Fruit fly (Drosophila melanogaster) whole organism, prepupa: Measurements from ENCODE around the gene CG10510.

Experiments used
- Blimp-1 ChIP-seq: fragments of 200-800 bp; sonication (Bioruptor generic); optimal IDR thresholded peaks from 3 replicates; lab custom pipeline; 2017; ENCODE audit warnings: missing biosample characterization, missing genetic modification characterization, mild to moderate bottlenecking, moderate library complexity, missing genetic modification reagents
- CG10631 ChIP-seq: fragments of 200-800 bp; sonication (Bioruptor generic); optimal IDR thresholded peaks from 2 replicates; lab custom pipeline; 2016; ENCODE audit warnings: missing biosample characterization, missing genetic modification characterization
- CG10669 ChIP-seq: fragments of 200-800 bp; sonication (Bioruptor generic); optimal IDR thresholded peaks from 3 replicates; lab custom pipeline; 2018; ENCODE audit warnings: missing biosample characterization, mild to moderate bottlenecking, missing genetic modification characterization, moderate library complexity
- CG11762 ChIP-seq: fragments of 200-800 bp; sonication (Bioruptor generic); optimal IDR thresholded peaks from 3 replicates; lab custom pipeline; 2016; ENCODE audit warnings: missing biosample characterization, missing genetic modification characterization; ENCODE audit not compliant: insufficient read depth
- CG11902 ChIP-seq: fragments of 200-800 bp; sonication (Bioruptor generic); optimal IDR thresholded peaks from 3 replicates; lab custom pipeline; 2016; ENCODE audit warnings: missing biosample characterization, missing genetic modification characterization
- CG15336 ChIP-seq: fragments of 200-800 bp; sonication (Bioruptor generic); IDR thresholded peaks from 2 replicates; pipeline ENCODE4 v1.3.6; 2022; ENCODE audit warnings: missing biosample characterization, missing genetic modification characterization
- CG3032 ChIP-seq: fragments of 200-800 bp; optimal IDR thresholded peaks from 2 replicates; lab custom pipeline; 2019; ENCODE audit warnings: missing biosample characterization, mild to moderate bottlenecking, missing genetic modification characterization, moderate library complexity
- CG31627 ChIP-seq: fragments of 200-800 bp; sonication (Bioruptor generic); optimal IDR thresholded peaks from 3 replicates; lab custom pipeline; 2016; ENCODE audit warnings: missing biosample characterization, missing genetic modification characterization
- CG32006 ChIP-seq: fragments of 200-800 bp; sonication (Bioruptor generic); optimal IDR thresholded peaks from 3 replicates; lab custom pipeline; 2017; ENCODE audit warnings: missing biosample characterization, mild to moderate bottlenecking, missing genetic modification characterization
- CG34406 ChIP-seq: fragments of 200-800 bp; sonication (Bioruptor generic); optimal IDR thresholded peaks from 3 replicates; lab custom pipeline; 2016; ENCODE audit warnings: missing biosample characterization, missing genetic modification characterization
- CG3919 ChIP-seq: fragments of 200-800 bp; sonication (Bioruptor generic); optimal IDR thresholded peaks from 3 replicates; lab custom pipeline; 2016; ENCODE audit warnings: missing biosample characterization, missing genetic modification characterization
- CG6163 ChIP-seq: fragments of 200-800 bp; sonication (Bioruptor generic); IDR thresholded peaks from 3 replicates; pipeline ENCODE4 v1.3.6; 2022; ENCODE audit warnings: missing biosample characterization, missing genetic modification characterization
- CG6792 ChIP-seq: fragments of 200-800 bp; sonication (Bioruptor generic); optimal IDR thresholded peaks from 3 replicates; lab custom pipeline; 2016; ENCODE audit warnings: missing biosample characterization, missing genetic modification characterization
- CG6854 ChIP-seq: fragments of 200-800 bp; sonication (Bioruptor generic); optimal IDR thresholded peaks from 2 replicates; lab custom pipeline; 2017; ENCODE audit warnings: missing biosample characterization, mild to moderate bottlenecking, missing genetic modification characterization
- CG7368 ChIP-seq: fragments of 200-800 bp; sonication (Bioruptor generic); optimal IDR thresholded peaks from 3 replicates; lab custom pipeline; 2016; ENCODE audit warnings: missing biosample characterization, missing genetic modification characterization
- CG8319 ChIP-seq: fragments of 200-800 bp; sonication (Bioruptor generic); optimal IDR thresholded peaks from 3 replicates; lab custom pipeline; 2016; ENCODE audit warnings: missing biosample characterization, missing genetic modification characterization
- CG8632 ChIP-seq: fragments of 200-800 bp; sonication (Bioruptor generic); optimal IDR thresholded peaks from 3 replicates; lab custom pipeline; 2016; ENCODE audit warnings: missing biosample characterization, missing genetic modification characterization
- Eip75B ChIP-seq: fragments of 200-800 bp; sonication (Bioruptor generic); optimal IDR thresholded peaks from 3 replicates; lab custom pipeline; 2016; ENCODE audit warnings: missing biosample characterization, missing genetic modification characterization
- Eip78C ChIP-seq: fragments of 200-800 bp; sonication (Bioruptor generic); peaks from one replicate; lab custom pipeline; 2016; ENCODE audit warnings: missing biosample characterization, missing genetic modification characterization
- Eip93F ChIP-seq: fragments of 200-800 bp; sonication (Bioruptor generic); optimal IDR thresholded peaks from 2 replicates; lab custom pipeline; 2016; ENCODE audit warnings: missing biosample characterization, mild to moderate bottlenecking, missing genetic modification characterization
- Ets21C ChIP-seq: fragments of 200-800 bp; sonication (Bioruptor generic); optimal IDR thresholded peaks from 3 replicates; lab custom pipeline; 2016; ENCODE audit warnings: missing biosample characterization, missing genetic modification characterization
- Gug ChIP-seq: fragments of 200-800 bp; sonication (Bioruptor generic); IDR thresholded peaks from 2 replicates; pipeline ENCODE4 v1.3.6; 2022; ENCODE audit warnings: missing biosample characterization, missing genetic modification characterization
- Hr38 ChIP-seq: sonication (Bioruptor generic); optimal IDR thresholded peaks from 2 replicates; lab custom pipeline; 2016; ENCODE audit warnings: missing biosample characterization, missing genetic modification characterization
- Hr39 ChIP-seq: fragments of 200-800 bp; sonication (Bioruptor generic); optimal IDR thresholded peaks from 2 replicates; lab custom pipeline; 2016; ENCODE audit warnings: missing biosample characterization, missing genetic modification characterization
- Hr4 ChIP-seq: fragments of 200-800 bp; sonication (Bioruptor generic); optimal IDR thresholded peaks from 3 replicates; lab custom pipeline; 2016; ENCODE audit warnings: missing biosample characterization, missing genetic modification characterization
- Met ChIP-seq: fragments of 200-800 bp; sonication (Bioruptor generic); optimal IDR thresholded peaks from 3 replicates; lab custom pipeline; 2016; ENCODE audit warnings: missing biosample characterization, missing genetic modification characterization
- OdsH ChIP-seq: fragments of 200-800 bp; sonication (Bioruptor generic); optimal IDR thresholded peaks from 3 replicates; lab custom pipeline; 2016; ENCODE audit warnings: missing biosample characterization, missing genetic modification characterization
- Sox14 ChIP-seq: fragments of 200-800 bp; sonication (Bioruptor generic); optimal IDR thresholded peaks from 3 replicates; lab custom pipeline; 2016; ENCODE audit warnings: missing biosample characterization, missing genetic modification characterization
- Sox15 ChIP-seq: fragments of 200-800 bp; sonication (Bioruptor generic); optimal IDR thresholded peaks from 3 replicates; lab custom pipeline; 2016; ENCODE audit warnings: missing biosample characterization, missing genetic modification characterization
- achi ChIP-seq: fragments of 200-800 bp; sonication (Bioruptor generic); optimal IDR thresholded peaks from 3 replicates; lab custom pipeline; 2016; ENCODE audit warnings: missing biosample characterization, missing genetic modification characterization
- acj6 ChIP-seq: fragments of 200-800 bp; sonication (Bioruptor generic); optimal IDR thresholded peaks from 3 replicates; lab custom pipeline; 2016; ENCODE audit warnings: missing biosample characterization, missing genetic modification characterization
- cyc ChIP-seq: fragments of 200-800 bp; sonication (Bioruptor generic); optimal IDR thresholded peaks from 3 replicates; lab custom pipeline; 2016; ENCODE audit warnings: missing biosample characterization, missing genetic modification characterization
- eg ChIP-seq: fragments of 200-800 bp; sonication (Bioruptor generic); IDR thresholded peaks from 3 replicates; pipeline ENCODE4 v1.3.6; 2022; ENCODE audit warnings: missing biosample characterization, missing genetic modification characterization
- esn ChIP-seq: fragments of 200-800 bp; sonication (Bioruptor generic); optimal IDR thresholded peaks from 2 replicates; lab custom pipeline; 2016; ENCODE audit warnings: missing biosample characterization, mild to moderate bottlenecking, missing genetic modification characterization, moderate library complexity
- fd59A ChIP-seq: fragments of 200-800 bp; sonication (Bioruptor generic); optimal IDR thresholded peaks from 2 replicates; lab custom pipeline; 2017; ENCODE audit warnings: missing biosample characterization, mild to moderate bottlenecking, missing genetic modification characterization, missing genetic modification reagents
- fd85E ChIP-seq: fragments of 200-800 bp; sonication (Bioruptor generic); optimal IDR thresholded peaks from 3 replicates; lab custom pipeline; 2016; ENCODE audit warnings: missing biosample characterization, missing genetic modification characterization
- fkh ChIP-seq: fragments of 200-800 bp; sonication (Bioruptor generic); optimal IDR thresholded peaks from 3 replicates; lab custom pipeline; 2017; ENCODE audit warnings: missing biosample characterization, mild to moderate bottlenecking, missing genetic modification characterization, moderate library complexity
- lz ChIP-seq: fragments of 200-800 bp; sonication (Bioruptor generic); optimal IDR thresholded peaks from 3 replicates; lab custom pipeline; 2016; ENCODE audit warnings: missing biosample characterization, missing genetic modification characterization
- salr ChIP-seq, 2 experiments: fragments of 200-800 bp; sonication (Bioruptor generic); optimal IDR thresholded peaks; 3 replicates each; lab custom pipeline; 2016 to 2018; ENCODE audit warnings: missing biosample characterization in 2 of 2, missing genetic modification characterization in 2 of 2, mild to moderate bottlenecking in 1 of 2
- spab ChIP-seq: fragments of 200-800 bp; sonication (Bioruptor generic); optimal IDR thresholded peaks from 2 replicates; lab custom pipeline; 2017; ENCODE audit warnings: missing biosample characterization, mild to moderate bottlenecking, missing genetic modification characterization, missing genetic modification reagents
- svp ChIP-seq: fragments of 200-800 bp; sonication (Bioruptor generic); peaks from one replicate; lab custom pipeline; 2016; ENCODE audit warnings: missing biosample characterization, missing genetic modification characterization
- topi ChIP-seq: fragments of 200-800 bp; sonication (Bioruptor generic); optimal IDR thresholded peaks from 3 replicates; lab custom pipeline; 2016; ENCODE audit warnings: missing biosample characterization, missing genetic modification characterization
- vri ChIP-seq: fragments of 200-800 bp; sonication (Bioruptor generic); optimal IDR thresholded peaks from 3 replicates; lab custom pipeline; 2016; ENCODE audit warnings: missing biosample characterization, mild to moderate bottlenecking, missing genetic modification characterization

The CG10510 gene

dm6 chr3L:21176935-21177581, 32.8 kb downstream of the CG10510 start (continued):
- peak in 1 of 2 experiments; percentile 70 for TF ChIP-seq salr (GFP tag; optimal IDR thresholded peaks at IDR 0.05; lab: Kevin White, UChicago)
- TF ChIP-seq lz (GFP tag; lab: Kevin White, UChicago): peak; percentile 49
- peak; percentile 47 for TF ChIP-seq CG8632 (GFP tag; lab: Kevin White, UChicago)
- TF ChIP-seq Ets21C: no peak
- TF ChIP-seq CG6163 (GFP tag; lab: Robert Waterston, UW): peak; percentile 65
- TF ChIP-seq svp (GFP tag; lab: Kevin White, UChicago): peak; percentile 79
- TF ChIP-seq CG10669: no peak
- TF ChIP-seq OdsH (GFP tag; lab: Kevin White, UChicago): peak; percentile 64
- TF ChIP-seq Met (GFP tag; lab: Kevin White, UChicago): peak; percentile 70
- no peak for TF ChIP-seq CG11762 (GFP tag; lab: Kevin White, UChicago)
- peak; percentile 57 for TF ChIP-seq topi (GFP tag; lab: Kevin White, UChicago)
- peak; percentile 64 for TF ChIP-seq CG3919 (GFP tag; lab: Kevin White, UChicago)
- TF ChIP-seq Hr4 (GFP tag; lab: Kevin White, UChicago): peak; percentile 75
- no peak for TF ChIP-seq CG11902
- peak; percentile 69 for TF ChIP-seq vri (GFP tag; lab: Kevin White, UChicago)
- no peak for TF ChIP-seq CG6854 (GFP tag; lab: Kevin White, UChicago)
- peak; percentile 49 for TF ChIP-seq cyc (GFP tag; lab: Kevin White, UChicago)
- peak; percentile 64 for TF ChIP-seq Hr39 (GFP tag; lab: Kevin White, UChicago)
- no peak for TF ChIP-seq Eip93F
- peak; percentile 85 for TF ChIP-seq eg (GFP tag; lab: Robert Waterston, UW)
- no peak for TF ChIP-seq fkh (GFP tag; lab: Kevin White, UChicago)
- TF ChIP-seq CG8319 (GFP tag; lab: Kevin White, UChicago): no peak
- TF ChIP-seq Eip78C (GFP tag; lab: Kevin White, UChicago): peak; percentile 86
- TF ChIP-seq achi (GFP tag; lab: Kevin White, UChicago): peak; percentile 51
- TF ChIP-seq Gug: peak; percentile 47
- peak; percentile 34 for TF ChIP-seq Eip75B (GFP tag; lab: Kevin White, UChicago)
- peak; percentile 60 for TF ChIP-seq CG31627
- TF ChIP-seq CG7368 (GFP tag; lab: Kevin White, UChicago): no peak
- TF ChIP-seq CG15336 (GFP tag; lab: Robert Waterston, UW): peak; percentile 76
- TF ChIP-seq Sox14 (GFP tag; lab: Kevin White, UChicago): peak; percentile 51
- peak; percentile 69 for TF ChIP-seq esn (GFP tag; lab: Kevin White, UChicago)
- TF ChIP-seq acj6 (GFP tag; lab: Kevin White, UChicago): peak; percentile 71
- TF ChIP-seq CG3032 (tag; lab: Kevin White, UChicago): peak; percentile 15
- TF ChIP-seq Blimp-1 (GFP tag; lab: Kevin White, UChicago): no peak
- TF ChIP-seq fd59A (GFP tag; lab: Kevin White, UChicago): no peak
- no peak for TF ChIP-seq fd85E (GFP tag; lab: Kevin White, UChicago)
- peak; percentile 16 for TF ChIP-seq spab (GFP tag; lab: Kevin White, UChicago)
- peak; percentile 76 for TF ChIP-seq CG32006 (GFP tag; lab: Kevin White, UChicago)
- TF ChIP-seq CG34406 (GFP tag; lab: Kevin White, UChicago): peak; percentile 24
- peak; percentile 47 for TF ChIP-seq CG6792 (GFP tag; lab: Kevin White, UChicago)
- peak; percentile 48 for TF ChIP-seq CG10631 (GFP tag; lab: Kevin White, UChicago)
- TF ChIP-seq Hr38: no peak
- TF ChIP-seq Sox15: no peak
